Worm (Caenorhabditis elegans): ENCODE results near the gene nlp-6.

- TF ChIP-seq ama-1 (optimal IDR thresholded peaks at IDR 0.05), result no peak
- no peak for TF ChIP-seq egl-27 (tag; optimal IDR thresholded peaks at IDR 0.05)
- no peak for TF ChIP-seq jun-1 (tag; optimal IDR thresholded peaks at IDR 0.05)
- TF ChIP-seq ceh-44 (GFP tag; IDR thresholded peaks at IDR 0.05), result no peak
- TF ChIP-seq nhr-237 (tag; optimal IDR thresholded peaks at IDR 0.05), result no peak
- TF ChIP-seq nhr-25 (tag; optimal IDR thresholded peaks at IDR 0.05; ENCODE audit: borderline replicate concordance, insufficient read depth), result no peak
- TF ChIP-seq fkh-10 (GFP tag; optimal IDR thresholded peaks at IDR 0.05), result no peak
- no peak for TF ChIP-seq snpc-4 (tag; optimal IDR thresholded peaks at IDR 0.05)
- TF ChIP-seq nhr-77 (tag; optimal IDR thresholded peaks at IDR 0.05), result no peak
- TF ChIP-seq mep-1 (tag; optimal IDR thresholded peaks at IDR 0.05), result no peak
These were observed 19.3 kb downstream of the nlp-6 start for ce11 chrX:17681534-17681933.

Measured in whole organism, L4 larva.